Worm (Caenorhabditis elegans): ENCODE results near the gene T24H7.2.

DNA sequence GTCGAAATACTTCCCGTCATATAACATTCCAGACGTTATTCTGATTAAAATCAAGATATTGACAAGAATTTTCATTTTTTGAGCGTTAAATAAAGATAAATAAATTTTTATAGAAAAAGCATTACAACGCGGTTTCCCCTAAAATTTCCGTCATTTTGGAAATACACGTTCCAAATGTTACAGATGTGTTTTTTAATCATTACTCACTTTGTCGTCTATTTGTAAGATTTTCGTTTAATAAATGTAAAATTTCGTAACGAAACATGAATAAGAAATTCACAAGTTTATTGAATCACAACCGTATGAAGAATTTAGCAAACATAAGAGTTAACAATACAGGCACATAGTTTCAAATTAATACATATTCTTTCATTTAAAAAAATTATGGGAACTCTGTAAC lies 44.2 kb upstream of the T24H7.2 start, which contains the start of gene C30B5.17:
- TF ChIP-seq nhr-12 (tag; optimal IDR thresholded peaks at IDR 0.05) = no peak
- no peak for TF ChIP-seq pha-4 (tag; optimal IDR thresholded peaks at IDR 0.05)
- TF ChIP-seq ceh-39 (tag; optimal IDR thresholded peaks at IDR 0.05) = no peak
- no peak for TF ChIP-seq unc-62 (GFP tag; optimal IDR thresholded peaks at IDR 0.05)
- TF ChIP-seq nhr-237 (tag; optimal IDR thresholded peaks at IDR 0.05) = no peak
- no peak for TF ChIP-seq lsy-2 (tag; optimal IDR thresholded peaks at IDR 0.05)
- no peak for TF ChIP-seq elt-3 (tag; optimal IDR thresholded peaks at IDR 0.05)
- no peak for TF ChIP-seq sem-2 (GFP tag; optimal IDR thresholded peaks at IDR 0.05)
